Worm (Caenorhabditis elegans) whole organism, early embryonic: ENCODE data around the gene K10D2.8.

Source experiments
- B0310.2 ChIP-seq: sonication (generic microtip); optimal IDR thresholded peaks from 2 replicates; lab custom pipeline; 2016; ENCODE audit warnings: mild to moderate bottlenecking, missing genetic modification characterization, missing compliant biosample characterization
- F13C5.2 ChIP-seq: sonication (generic microtip); optimal IDR thresholded peaks from 2 replicates; lab custom pipeline; 2017; ENCODE audit warnings: mild to moderate bottlenecking, missing genetic modification characterization, inconsistent platforms, missing compliant biosample characterization
- aly-1 ChIP-seq: sonication (generic microtip); optimal IDR thresholded peaks from 2 replicates; lab custom pipeline; 2016; ENCODE audit warnings: missing genetic modification characterization, missing compliant biosample characterization
- ama-1 ChIP-seq: fragments of 150-350 bp; optimal IDR thresholded peaks from 2 replicates; lab custom pipeline; 2014
- ceh-13 ChIP-seq: fragments of 200-800 bp; sonication (Bioruptor generic); optimal IDR thresholded peaks from 2 replicates; lab custom pipeline; 2018; ENCODE audit warnings: mild to moderate bottlenecking, missing genetic modification characterization, missing compliant biosample characterization
- ceh-36 ChIP-seq: sonication (generic microtip); optimal IDR thresholded peaks from 2 replicates; lab custom pipeline; 2016; ENCODE audit warnings: missing genetic modification characterization, inconsistent platforms, missing compliant biosample characterization
- ets-7 ChIP-seq: sonication (generic microtip); optimal IDR thresholded peaks from 2 replicates; lab custom pipeline; 2016; ENCODE audit warnings: missing genotype, missing genetic modification characterization, missing compliant biosample characterization
- flt-1 ChIP-seq: fragments of 200-800 bp; sonication (Bioruptor generic); IDR thresholded peaks from 2 replicates; pipeline ENCODE4 v1.3.6; 2022; ENCODE audit warnings: missing genetic modification characterization, missing compliant biosample characterization
- hmbx-1 ChIP-seq: sonication (generic microtip); optimal IDR thresholded peaks from 2 replicates; lab custom pipeline; 2016; ENCODE audit warnings: mild to moderate bottlenecking, missing genetic modification characterization, missing compliant biosample characterization
- hmg-4 ChIP-seq: fragments of 200-800 bp; sonication (Bioruptor generic); optimal IDR thresholded peaks from 2 replicates; lab custom pipeline; 2018; ENCODE audit warnings: mild to moderate bottlenecking, missing genetic modification characterization, missing compliant biosample characterization
- hnd-1 ChIP-seq: sonication (generic microtip); optimal IDR thresholded peaks from 2 replicates; lab custom pipeline; 2016; ENCODE audit warnings: missing genetic modification characterization, missing compliant biosample characterization
- pes-1 ChIP-seq: fragments of 200-800 bp; sonication (Bioruptor generic); IDR thresholded peaks from 2 replicates; pipeline ENCODE4 v1.3.6; 2022; ENCODE audit warnings: missing genetic modification reagents, missing genetic modification characterization, missing compliant biosample characterization
- scrt-1 ChIP-seq: fragments of 200-800 bp; sonication (Bioruptor generic); IDR thresholded peaks from 2 replicates; pipeline ENCODE4 v1.3.6; 2022; ENCODE audit warnings: missing genetic modification characterization, missing compliant biosample characterization
- sea-1 ChIP-seq: fragments of 200-800 bp; sonication (Bioruptor generic); conservative IDR thresholded peaks from 2 replicates; pipeline ENCODE4 v1.3.6; 2022; ENCODE audit warnings: missing genetic modification characterization, missing compliant biosample characterization
- tbx-11 ChIP-seq: fragments of 200-800 bp; sonication (Bioruptor generic); IDR thresholded peaks from 2 replicates; pipeline ENCODE4 v1.3.6; 2022; ENCODE audit warnings: missing genetic modification characterization, missing compliant biosample characterization
- tbx-37 ChIP-seq: fragments of 200-800 bp; sonication (Bioruptor generic); conservative IDR thresholded peaks from 2 replicates; pipeline ENCODE4 v1.3.6; 2022; ENCODE audit warnings: missing genetic modification reagents, missing genetic modification characterization, missing compliant biosample characterization
- tra-4 ChIP-seq: sonication (generic microtip); optimal IDR thresholded peaks from 2 replicates; lab custom pipeline; 2017; ENCODE audit warnings: missing genetic modification characterization, missing compliant biosample characterization

Gene K10D2.8

ce11 chrIII:5196298-5197045 lies 7.9 kb downstream of the K10D2.8 start:
- TF ChIP-seq ceh-36 (tag; lab: Kevin White, UChicago) (no peak), B0310.2 (no peak), tbx-11 (GFP tag; lab: Robert Waterston, UW) (no peak), hmg-4 (no peak), tbx-37 (GFP tag; lab: Robert Waterston, UW) (no peak), F13C5.2 (no peak), ceh-13 (no peak), scrt-1 (no peak), sea-1 (GFP tag; lab: Robert Waterston, UW) (no peak), pes-1 (GFP tag; lab: Robert Waterston, UW) (no peak), hmbx-1 (tag; lab: Kevin White, UChicago) (no peak), ets-7 (tag; lab: Kevin White, UChicago) (no peak)

ce11 chrIII:5199577-5199976 lies 11.1 kb downstream of the K10D2.8 start, which contains the start of gene emb-8:
Gene emb-8, minus strand, starts transcription at chrIII:5199677.
- TF ChIP-seq ceh-36 (tag; lab: Kevin White, UChicago) (no peak), hmg-4 (no peak), ama-1 (lab: Kevin White, UChicago) (no peak), tbx-11 (GFP tag; lab: Robert Waterston, UW) (no peak), tbx-37 (GFP tag; lab: Robert Waterston, UW) (no peak), B0310.2 (no peak), ceh-13 (no peak), aly-1 (no peak), hnd-1 (no peak), scrt-1 (no peak), F13C5.2 (no peak), hmbx-1 (tag; lab: Kevin White, UChicago) (no peak), flt-1 (no peak), pes-1 (GFP tag; lab: Robert Waterston, UW) (no peak), tra-4 (no peak), ets-7 (tag; lab: Kevin White, UChicago) (no peak), sea-1 (GFP tag; lab: Robert Waterston, UW) (no peak)

DNA sequence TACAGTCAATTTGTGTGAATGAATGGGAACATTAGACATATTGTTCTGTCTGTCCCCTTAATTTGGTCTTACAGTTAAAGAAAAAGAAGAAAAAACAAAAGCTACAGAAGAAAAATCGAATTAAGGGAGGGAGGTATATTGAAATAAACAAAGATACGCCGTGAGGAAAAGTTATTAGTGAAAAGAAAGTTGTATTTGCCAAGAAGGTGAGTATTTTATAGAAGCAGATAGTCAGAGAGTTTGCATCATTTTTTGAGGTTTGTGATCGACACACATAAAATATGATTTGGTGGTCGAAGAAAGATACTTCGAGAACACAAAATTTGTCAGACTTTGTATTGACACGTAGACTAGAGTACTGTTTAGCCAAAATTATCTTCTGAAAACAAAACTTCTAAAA lies 11.8 kb downstream of the K10D2.8 start:
- no peak for TF ChIP-seq tbx-37 (GFP tag; lab: Robert Waterston, UW)
- TF ChIP-seq B0310.2, result no peak
- no peak for TF ChIP-seq F13C5.2
- TF ChIP-seq ceh-36 (tag; lab: Kevin White, UChicago), result no peak
- TF ChIP-seq tra-4, result no peak
- TF ChIP-seq scrt-1, result no peak
- TF ChIP-seq tbx-11 (GFP tag; lab: Robert Waterston, UW), result no peak
- TF ChIP-seq flt-1, result no peak
- no peak for TF ChIP-seq hmbx-1 (tag; lab: Kevin White, UChicago)
- no peak for TF ChIP-seq pes-1 (GFP tag; lab: Robert Waterston, UW)
- TF ChIP-seq sea-1 (GFP tag; lab: Robert Waterston, UW), result no peak
- TF ChIP-seq aly-1, result no peak
- TF ChIP-seq hnd-1, result no peak

DNA sequence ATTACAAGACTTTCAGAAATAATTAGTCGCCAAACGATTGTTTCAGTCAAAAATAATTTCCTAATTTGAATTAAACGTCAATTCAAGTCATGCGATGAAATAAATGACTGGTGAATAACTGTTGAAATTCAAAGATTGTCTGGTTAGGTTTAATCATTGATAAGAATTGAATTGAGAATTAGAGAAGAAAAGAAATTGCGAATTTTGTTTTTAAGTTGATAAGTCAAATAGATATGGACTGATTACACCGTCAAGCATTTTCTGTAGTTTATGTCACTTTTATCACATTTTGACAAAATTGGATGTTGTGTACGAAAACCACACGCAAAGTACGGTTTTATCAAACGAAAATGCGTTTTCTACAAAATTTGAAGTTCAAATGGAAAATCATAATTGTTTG lies 12.7 kb downstream of the K10D2.8 start:
- no peak for TF ChIP-seq sea-1 (GFP tag; lab: Robert Waterston, UW)
- no peak for TF ChIP-seq hnd-1
- no peak for TF ChIP-seq hmg-4
- no peak for TF ChIP-seq tbx-11 (GFP tag; lab: Robert Waterston, UW)
- no peak for TF ChIP-seq ets-7 (tag; lab: Kevin White, UChicago)
- no peak for TF ChIP-seq pes-1 (GFP tag; lab: Robert Waterston, UW)
- no peak for TF ChIP-seq ceh-36 (tag; lab: Kevin White, UChicago)
- TF ChIP-seq scrt-1, result no peak
- no peak for TF ChIP-seq hmbx-1 (tag; lab: Kevin White, UChicago)
- no peak for TF ChIP-seq F13C5.2
- TF ChIP-seq tra-4, result no peak

DNA sequence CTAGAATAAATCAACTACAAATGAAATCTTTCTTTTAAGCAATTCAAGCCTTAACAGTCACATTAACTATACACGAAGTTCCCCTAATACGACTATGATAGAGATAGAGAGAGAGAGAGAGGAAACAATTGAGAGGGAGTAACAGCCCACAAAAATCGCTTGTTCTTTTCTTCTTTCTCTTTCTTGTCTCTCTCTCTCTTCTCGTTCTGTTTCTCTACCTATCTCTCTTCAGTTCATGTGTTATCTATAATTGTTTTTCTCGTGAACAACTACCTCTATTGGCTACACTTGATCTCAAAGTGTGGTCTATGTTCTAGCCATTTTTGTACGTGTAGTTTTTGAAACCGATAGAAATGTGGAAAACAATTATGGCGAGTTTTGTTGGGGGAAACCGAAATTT lies 14.1 kb downstream of the K10D2.8 start:
- TF ChIP-seq tra-4 (no peak), F13C5.2 (no peak), ama-1 (lab: Kevin White, UChicago) (no peak), ceh-36 (tag; lab: Kevin White, UChicago) (no peak), scrt-1 (no peak), sea-1 (GFP tag; lab: Robert Waterston, UW) (no peak), B0310.2 (no peak), ets-7 (tag; lab: Kevin White, UChicago) (no peak), hmbx-1 (tag; lab: Kevin White, UChicago) (no peak), ceh-13 (no peak)

DNA sequence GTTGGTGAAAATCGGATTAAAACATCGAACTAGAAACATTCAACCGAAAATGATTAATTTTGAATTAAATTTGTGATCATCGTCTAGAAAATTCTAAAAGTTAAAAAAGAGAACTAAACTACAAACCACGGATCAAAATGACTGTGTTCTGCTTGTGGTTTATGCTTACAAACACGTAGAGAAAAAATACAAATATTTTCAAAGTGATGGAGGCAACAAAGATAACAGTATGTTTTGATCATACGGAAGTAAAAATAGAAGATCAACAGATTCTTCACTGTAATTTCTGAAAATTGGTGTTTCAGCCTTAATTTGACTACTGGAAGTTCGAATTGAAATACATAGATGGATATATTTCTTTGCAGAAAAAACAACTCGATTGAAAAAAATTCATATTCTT lies 14.8 kb downstream of the K10D2.8 start:
- TF ChIP-seq scrt-1 (no peak), ceh-36 (tag; lab: Kevin White, UChicago) (no peak), B0310.2 (no peak), sea-1 (GFP tag; lab: Robert Waterston, UW) (no peak), pes-1 (GFP tag; lab: Robert Waterston, UW) (no peak), flt-1 (no peak), tra-4 (no peak), hnd-1 (no peak), tbx-11 (GFP tag; lab: Robert Waterston, UW) (no peak), hmbx-1 (tag; lab: Kevin White, UChicago) (no peak), ceh-13 (no peak), ets-7 (tag; lab: Kevin White, UChicago) (no peak), tbx-37 (GFP tag; lab: Robert Waterston, UW) (no peak)

DNA sequence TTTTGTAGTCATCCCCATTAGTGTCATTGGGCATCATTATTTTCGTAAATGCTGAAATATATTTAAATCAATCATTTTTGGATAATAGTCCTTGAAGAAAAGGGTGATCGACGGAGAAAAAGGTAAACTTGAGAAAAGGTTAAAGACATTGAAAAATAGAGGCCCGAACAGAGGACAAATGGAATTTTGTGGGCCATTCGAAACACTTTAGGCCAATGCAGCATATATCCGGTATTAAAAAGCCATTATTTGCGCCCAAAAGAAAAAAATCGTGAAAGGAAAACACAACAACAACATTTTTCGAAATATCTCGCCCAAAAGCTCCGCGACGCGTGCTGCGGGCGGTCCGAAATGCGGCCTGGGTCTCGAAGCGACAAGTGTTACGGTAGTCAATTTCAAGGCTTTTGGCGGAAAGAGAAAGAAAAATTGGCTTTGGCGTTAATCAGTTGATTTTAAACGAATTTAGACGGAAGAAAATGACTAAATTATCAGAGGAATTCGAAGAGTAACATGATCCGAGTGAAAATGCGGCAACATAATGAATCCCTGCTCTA lies 18.4 kb downstream of the K10D2.8 start, which contains the start of gene morc-1:
TSS of gene morc-1 (minus strand) at position 51 of the 554 bp plus-strand sequence.
- TF ChIP-seq scrt-1, result 0 out of 2 replicates have a peak, but pooled peaks have one; percentile 9
- no peak for TF ChIP-seq pes-1 (GFP tag; lab: Robert Waterston, UW)
- TF ChIP-seq tbx-37 (GFP tag; lab: Robert Waterston, UW), result no peak
